Fruit fly (Drosophila melanogaster) whole organism, embryonic: ENCODE results near the gene Uba4.

Experiments
- BEAF-32 ChIP-seq: fragments of 200-800 bp; sonication (Bioruptor generic); optimal IDR thresholded peaks from 3 replicates; lab custom pipeline; 2017; ENCODE audit warnings: missing biosample characterization, missing genetic modification characterization, mild to moderate bottlenecking, moderate library complexity, missing genetic modification reagents
- CG10267 ChIP-seq: fragments of 200-800 bp; sonication (Bioruptor generic); optimal IDR thresholded peaks from 2 replicates; lab custom pipeline; 2018; ENCODE audit warnings: missing biosample characterization, mild to moderate bottlenecking, missing genetic modification characterization, moderate library complexity
- CG11695 ChIP-seq: fragments of 200-800 bp; sonication (Bioruptor generic); IDR thresholded peaks from 3 replicates; pipeline ENCODE4 v1.3.6; 2022; ENCODE audit warnings: missing biosample characterization, missing genetic modification characterization
- CG12219 ChIP-seq: fragments of 200-800 bp; sonication (Bioruptor generic); optimal IDR thresholded peaks from 3 replicates; lab custom pipeline; 2018; ENCODE audit warnings: missing biosample characterization, mild to moderate bottlenecking, missing genetic modification characterization
- CG12236 ChIP-seq: fragments of 200-800 bp; sonication (Bioruptor generic); optimal IDR thresholded peaks from 2 replicates; lab custom pipeline; 2016; ENCODE audit warnings: missing biosample characterization, missing genetic modification characterization
- CG13287 ChIP-seq: fragments of 200-800 bp; sonication (Bioruptor generic); IDR thresholded peaks from 2 replicates; pipeline ENCODE4 v1.3.6; 2022; ENCODE audit warnings: missing biosample characterization, missing genetic modification characterization; ENCODE audit not compliant: partially characterized antibody
- CG13624 ChIP-seq: fragments of 200-800 bp; sonication (Bioruptor generic); optimal IDR thresholded peaks from 2 replicates; lab custom pipeline; 2016; ENCODE audit warnings: missing biosample characterization, missing genetic modification characterization
- CG13775 ChIP-seq: fragments of 200-800 bp; sonication (Bioruptor generic); optimal IDR thresholded peaks from 3 replicates; lab custom pipeline; 2017; ENCODE audit warnings: missing biosample characterization, mild to moderate bottlenecking, missing genetic modification characterization
- CG1603 ChIP-seq: fragments of 200-800 bp; sonication (Bioruptor generic); optimal IDR thresholded peaks from 2 replicates; lab custom pipeline; 2019; ENCODE audit warnings: missing biosample characterization, mild to moderate bottlenecking, missing genetic modification characterization, moderate library complexity
- CG17328 ChIP-seq: fragments of 200-800 bp; sonication (Bioruptor generic); IDR thresholded peaks from 2 replicates; pipeline ENCODE4 v1.3.6; 2022; ENCODE audit warnings: missing biosample characterization, missing genetic modification characterization
- CG17361 ChIP-seq: fragments of 200-800 bp; sonication (Bioruptor generic); IDR thresholded peaks from 3 replicates; pipeline ENCODE4 v1.3.6; 2022; ENCODE audit warnings: missing biosample characterization, missing genetic modification characterization
- CG30020 ChIP-seq: fragments of 200-800 bp; optimal IDR thresholded peaks from 2 replicates; lab custom pipeline; 2019; ENCODE audit warnings: missing biosample characterization, mild to moderate bottlenecking, missing genetic modification characterization, moderate library complexity
- CG3065 ChIP-seq: fragments of 200-800 bp; sonication (Bioruptor generic); optimal IDR thresholded peaks from 2 replicates; lab custom pipeline; 2016; ENCODE audit warnings: missing biosample characterization, missing genetic modification characterization
- CG33557 ChIP-seq: fragments of 200-800 bp; sonication (Bioruptor generic); optimal IDR thresholded peaks from 2 replicates; lab custom pipeline; 2019; ENCODE audit warnings: missing biosample characterization, mild to moderate bottlenecking, missing genetic modification characterization, moderate library complexity
- CG4282 ChIP-seq: fragments of 200-800 bp; sonication (Bioruptor generic); optimal IDR thresholded peaks from 2 replicates; lab custom pipeline; 2016; ENCODE audit warnings: missing biosample characterization, missing genetic modification characterization
- CG4360 ChIP-seq: fragments of 200-800 bp; sonication (Bioruptor generic); IDR thresholded peaks from 2 replicates; pipeline ENCODE4 v1.3.6; 2022; ENCODE audit warnings: missing biosample characterization, missing genetic modification characterization
- CG4820 ChIP-seq: fragments of 200-800 bp; sonication (Bioruptor generic); optimal IDR thresholded peaks from 3 replicates; lab custom pipeline; 2016; ENCODE audit warnings: missing biosample characterization, missing genetic modification characterization
- CG6654 ChIP-seq: fragments of 200-800 bp; sonication (Bioruptor generic); optimal IDR thresholded peaks from 2 replicates; lab custom pipeline; 2017; ENCODE audit warnings: missing biosample characterization, mild to moderate bottlenecking, missing genetic modification characterization
- CG7745 ChIP-seq: fragments of 200-800 bp; sonication (Bioruptor generic); optimal IDR thresholded peaks from 2 replicates; lab custom pipeline; 2018; ENCODE audit warnings: missing biosample characterization, mild to moderate bottlenecking, missing genetic modification characterization, moderate library complexity
- CG7786 ChIP-seq: fragments of 200-800 bp; sonication (Bioruptor generic); optimal IDR thresholded peaks from 2 replicates; lab custom pipeline; 2016; ENCODE audit warnings: missing biosample characterization, missing genetic modification characterization
- CG7839 ChIP-seq: fragments of 200-800 bp; sonication (Bioruptor generic); optimal IDR thresholded peaks from 3 replicates; lab custom pipeline; 2018; ENCODE audit warnings: missing biosample characterization, mild to moderate bottlenecking, missing genetic modification characterization, moderate library complexity
- CG9609 ChIP-seq: fragments of 200-800 bp; sonication (Bioruptor generic); optimal IDR thresholded peaks from 3 replicates; lab custom pipeline; 2016; ENCODE audit warnings: missing biosample characterization, missing genetic modification characterization
- Dbx ChIP-seq: fragments of 200-800 bp; sonication (Bioruptor generic); IDR thresholded peaks from 3 replicates; pipeline ENCODE4 v1.3.6; 2022; ENCODE audit warnings: missing biosample characterization, missing genetic modification characterization
- HHEX ChIP-seq: fragments of 200-800 bp; sonication (Bioruptor generic); optimal IDR thresholded peaks from 3 replicates; lab custom pipeline; 2017; ENCODE audit warnings: missing biosample characterization, mild to moderate bottlenecking, missing genetic modification characterization, missing genetic modification reagents
- HmgD ChIP-seq: fragments of 200-800 bp; sonication (Bioruptor generic); optimal IDR thresholded peaks from 3 replicates; lab custom pipeline; 2016; ENCODE audit warnings: missing biosample characterization, missing genetic modification characterization
- Hr3 ChIP-seq: fragments of 200-800 bp; sonication (Bioruptor generic); optimal IDR thresholded peaks from 3 replicates; lab custom pipeline; 2016; ENCODE audit warnings: missing biosample characterization, missing genetic modification characterization
- Myb ChIP-seq: fragments of 200-800 bp; sonication (Bioruptor generic); optimal IDR thresholded peaks from 2 replicates; lab custom pipeline; 2016; ENCODE audit warnings: missing biosample characterization, missing genetic modification characterization
- Nf-YB ChIP-seq: fragments of 200-800 bp; sonication (Bioruptor generic); optimal IDR thresholded peaks from 3 replicates; lab custom pipeline; 2019; ENCODE audit warnings: missing biosample characterization, mild to moderate bottlenecking, missing genetic modification characterization, moderate library complexity
- Rx ChIP-seq: fragments of 200-800 bp; sonication (Bioruptor generic); IDR thresholded peaks from 2 replicates; pipeline ENCODE4 v1.3.6; 2022; ENCODE audit warnings: missing biosample characterization, missing genetic modification characterization
- Vsx1 ChIP-seq: fragments of 200-800 bp; sonication (Bioruptor generic); optimal IDR thresholded peaks from 2 replicates; lab custom pipeline; 2017; ENCODE audit warnings: missing biosample characterization, mild to moderate bottlenecking, missing genetic modification characterization, missing genetic modification reagents
- ara ChIP-seq: fragments of 200-800 bp; sonication (Bioruptor generic); IDR thresholded peaks from 2 replicates; pipeline ENCODE4 v1.3.6; 2022; ENCODE audit warnings: missing biosample characterization, missing genetic modification characterization
- bigmax ChIP-seq: fragments of 200-800 bp; sonication (Bioruptor generic); optimal IDR thresholded peaks from 2 replicates; lab custom pipeline; 2018; ENCODE audit warnings: missing biosample characterization, mild to moderate bottlenecking, missing genetic modification characterization
- chif ChIP-seq, 2 experiments: fragments of 200-800 bp; sonication (Bioruptor generic); optimal IDR thresholded peaks; 3 replicates each; lab custom pipeline; 2016; ENCODE audit warnings: missing biosample characterization in 2 of 2, missing genetic modification characterization in 2 of 2
- chn ChIP-seq: fragments of 200-800 bp; sonication (Bioruptor generic); optimal IDR thresholded peaks from 2 replicates; lab custom pipeline; 2016; ENCODE audit warnings: missing biosample characterization, missing genetic modification characterization
- dysf ChIP-seq: fragments of 200-800 bp; sonication (Bioruptor generic); IDR thresholded peaks from 3 replicates; pipeline ENCODE4 v1.3.6; 2022; ENCODE audit warnings: missing biosample characterization, missing genetic modification characterization
- grau ChIP-seq: fragments of 200-800 bp; optimal IDR thresholded peaks from 3 replicates; lab custom pipeline; 2019; ENCODE audit warnings: missing biosample characterization, mild to moderate bottlenecking, missing genetic modification characterization, moderate library complexity
- gsb ChIP-seq: fragments of 200-800 bp; sonication (Bioruptor generic); IDR thresholded peaks from 2 replicates; pipeline ENCODE4 v1.3.6; 2022; ENCODE audit warnings: missing biosample characterization, missing genetic modification characterization
- h ChIP-seq: fragments of >200 bp; optimal IDR thresholded peaks from 2 replicates; lab custom pipeline; 2017
- lab ChIP-seq: fragments of 200-800 bp; sonication (Bioruptor generic); optimal IDR thresholded peaks from 3 replicates; lab custom pipeline; 2017; ENCODE audit warnings: missing biosample characterization, missing genetic modification characterization, mild to moderate bottlenecking, moderate library complexity, missing genetic modification reagents
- lilli ChIP-seq: fragments of 200-800 bp; sonication (Bioruptor generic); optimal IDR thresholded peaks from 3 replicates; lab custom pipeline; 2016; ENCODE audit warnings: missing biosample characterization, missing genetic modification characterization
- mirr ChIP-seq: fragments of 200-800 bp; sonication (Bioruptor generic); optimal IDR thresholded peaks from 3 replicates; lab custom pipeline; 2018; ENCODE audit warnings: missing biosample characterization, mild to moderate bottlenecking, missing genetic modification characterization
- mld ChIP-seq: fragments of 200-800 bp; sonication (Bioruptor generic); IDR thresholded peaks from 3 replicates; pipeline ENCODE4 v1.3.6; 2022; ENCODE audit warnings: missing biosample characterization, missing genetic modification characterization; ENCODE audit not compliant: partially characterized antibody
- nerfin-1 ChIP-seq: fragments of 200-800 bp; sonication (Bioruptor generic); optimal IDR thresholded peaks from 3 replicates; lab custom pipeline; 2019; ENCODE audit warnings: missing biosample characterization, mild to moderate bottlenecking, missing genetic modification characterization, moderate library complexity
- pb ChIP-seq: fragments of 200-800 bp; sonication (Bioruptor generic); optimal IDR thresholded peaks from 3 replicates; lab custom pipeline; 2016; ENCODE audit warnings: missing biosample characterization, missing genetic modification characterization
- psq ChIP-seq: fragments of 200-800 bp; sonication (Bioruptor generic); optimal IDR thresholded peaks from 2 replicates; lab custom pipeline; 2017; ENCODE audit warnings: missing biosample characterization, missing genetic modification characterization
- row ChIP-seq: fragments of 200-800 bp; sonication (Bioruptor generic); IDR thresholded peaks from 3 replicates; pipeline ENCODE4 v1.3.6; 2022; ENCODE audit warnings: missing biosample characterization, missing genetic modification characterization
- tap ChIP-seq: fragments of 200-800 bp; optimal IDR thresholded peaks from 3 replicates; lab custom pipeline; 2019; ENCODE audit warnings: missing biosample characterization, mild to moderate bottlenecking, missing genetic modification characterization, moderate library complexity
- tgo ChIP-seq: fragments of 200-800 bp; sonication (Bioruptor generic); IDR thresholded peaks from 3 replicates; pipeline ENCODE4 v1.3.6; 2022; ENCODE audit warnings: missing biosample characterization, missing genetic modification characterization
- tna ChIP-seq: fragments of 200-800 bp; sonication (Bioruptor generic); IDR thresholded peaks from 2 replicates; pipeline ENCODE4 v1.3.6; 2022; ENCODE audit warnings: missing biosample characterization, missing genetic modification characterization; ENCODE audit not compliant: partially characterized antibody
- toy ChIP-seq: fragments of 200-800 bp; sonication (Bioruptor generic); IDR thresholded peaks from 2 replicates; pipeline ENCODE4 v1.3.6; 2022; ENCODE audit warnings: missing biosample characterization, missing genetic modification characterization
- unpg ChIP-seq: fragments of 200-800 bp; sonication (Bioruptor generic); optimal IDR thresholded peaks from 3 replicates; lab custom pipeline; 2018; ENCODE audit warnings: missing biosample characterization, mild to moderate bottlenecking, missing genetic modification characterization, moderate library complexity

The Uba4 gene

DNA sequence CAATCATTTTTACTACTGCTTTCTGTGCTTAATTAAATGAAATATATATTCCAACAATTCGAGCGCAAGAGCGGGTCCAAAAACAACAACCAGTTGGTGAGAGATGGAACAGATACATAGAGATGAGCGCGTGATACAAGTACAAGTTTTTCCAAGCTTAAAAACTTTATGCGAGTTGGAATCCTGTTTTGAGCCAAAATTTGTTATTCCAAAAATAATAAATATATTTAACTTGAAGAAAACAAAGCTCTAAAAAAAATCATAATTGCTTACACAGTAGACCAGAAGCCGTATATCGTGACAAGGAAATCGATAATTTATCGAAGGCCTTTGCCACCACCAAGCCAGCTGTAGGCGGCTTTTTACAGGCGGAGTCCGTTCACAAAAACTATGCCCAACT is 2.5 kb upstream of the Uba4 start, which contains the start of the genes CG13097 and PIG-U (continued):
- TF ChIP-seq Dbx (GFP tag; lab: Robert Waterston, UW) (peak; percentile 87), psq (GFP tag; lab: Kevin White, UChicago) (peak; percentile 55), dysf (peak; percentile 85), CG30020 (peak; percentile 77), CG10267 (peak; percentile 84), CG6654 (GFP tag; lab: Kevin White, UChicago) (peak; percentile 31), nerfin-1 (tag; lab: Kevin White, UChicago) (peak; percentile 75), h (lab: Kevin White, UChicago) (no peak), CG12236 (GFP tag; lab: Kevin White, UChicago) (peak; percentile 21), Vsx1 (peak; percentile 69), toy (GFP tag; lab: Robert Waterston, UW) (no peak), CG13287 (GFP tag; lab: Robert Waterston, UW) (peak; percentile 98), CG12219 (no peak), mld (GFP tag; lab: Robert Waterston, UW) (peak; percentile 74; the same call in 1 of the 3 replicates), chif (GFP tag; optimal IDR thresholded peaks at IDR 0.05; lab: Kevin White, UChicago) (peak; percentile 43 to 71), tgo (GFP tag; lab: Robert Waterston, UW) (peak; percentile 83), bigmax (GFP tag; lab: Kevin White, UChicago) (no peak), CG7745 (tag; lab: Kevin White, UChicago) (no peak), CG3065 (GFP tag; lab: Kevin White, UChicago) (peak; percentile 53), Myb (peak; percentile 68), Hr3 (GFP tag; lab: Kevin White, UChicago) (peak; percentile 77), CG7839 (tag; lab: Kevin White, UChicago) (peak; percentile 75), grau (peak; percentile 77), Nf-YB (GFP tag; lab: Kevin White, UChicago) (peak; percentile 44), ara (peak; percentile 79), row (GFP tag; lab: Robert Waterston, UW) (peak; percentile 96), chn (GFP tag; lab: Kevin White, UChicago) (peak; percentile 88), mirr (peak; percentile 23), CG1603 (tag; lab: Kevin White, UChicago) (peak; percentile 18), CG9609 (GFP tag; lab: Kevin White, UChicago) (peak; percentile 78), CG4820 (peak; percentile 72), CG33557 (GFP tag; lab: Kevin White, UChicago) (peak; percentile 80), BEAF-32 (GFP tag; lab: Kevin White, UChicago) (peak; percentile 94), tap (tag; lab: Kevin White, UChicago) (peak; percentile 68), tna (GFP tag; lab: Robert Waterston, UW) (peak; percentile 75; the same call in 1 of the 2 replicates), CG13775 (peak; percentile 82), CG17361 (GFP tag; lab: Robert Waterston, UW) (peak; percentile 80), CG4360 (GFP tag; lab: Robert Waterston, UW) (peak; percentile 53; the same call in 1 of the 2 replicates), HmgD (GFP tag; lab: Kevin White, UChicago) (no peak), CG4282 (no peak), unpg (GFP tag; lab: Kevin White, UChicago) (no peak), HHEX (GFP tag; lab: Kevin White, UChicago) (peak; percentile 62), CG17328 (GFP tag; lab: Robert Waterston, UW) (peak; percentile 81), gsb (GFP tag; lab: Robert Waterston, UW) (no peak), lilli (GFP tag; lab: Kevin White, UChicago) (peak; percentile 95), pb (GFP tag; lab: Kevin White, UChicago) (peak; percentile 10), CG13624 (peak; percentile 81), CG7786 (peak; percentile 69), CG11695 (GFP tag; lab: Robert Waterston, UW) (peak; percentile 69; the same call in 2 of the 3 replicates), Rx (GFP tag; lab: Robert Waterston, UW) (peak; percentile 59; the same call in 1 of the 2 replicates), lab (no peak)
